Worm (Caenorhabditis elegans) whole organism, young adult: ENCODE data around the gene rbm-17.

Experiments
- B0019.2 ChIP-seq: fragments of 200-800 bp; sonication (Bioruptor generic); conservative IDR thresholded peaks from 2 replicates; pipeline ENCODE4 v1.3.6; 2022; ENCODE audit warnings: missing genetic modification reagents, missing genetic modification characterization, missing compliant biosample characterization
- B0035.1 ChIP-seq: sonication (generic microtip); optimal IDR thresholded peaks from 2 replicates; lab custom pipeline; 2016; ENCODE audit warnings: missing genetic modification characterization, mild to moderate bottlenecking, missing compliant biosample characterization, missing genotype, missing genetic modification reagents
- B0261.1 ChIP-seq: sonication (generic microtip); optimal IDR thresholded peaks from 2 replicates; lab custom pipeline; 2016; ENCODE audit warnings: mild to moderate bottlenecking, missing genetic modification characterization, moderate library complexity, missing compliant biosample characterization
- C06A6.2 ChIP-seq: fragments of 200-800 bp; sonication (Bioruptor generic); conservative IDR thresholded peaks from 2 replicates; pipeline ENCODE4 v1.3.6; 2022; ENCODE audit warnings: missing genetic modification characterization, missing compliant biosample characterization
- C17E4.6 ChIP-seq: fragments of 200-800 bp; sonication (Bioruptor generic); IDR thresholded peaks from 2 replicates; pipeline ENCODE4 v1.3.6; 2022; ENCODE audit warnings: missing genetic modification reagents, missing genetic modification characterization, missing compliant biosample characterization
- F37B4.10 ChIP-seq: fragments of 200-800 bp; sonication (Bioruptor generic); IDR thresholded peaks from 2 replicates; pipeline ENCODE4 v1.3.6; 2022; ENCODE audit warnings: missing genetic modification characterization, missing compliant biosample characterization
- F39B2.1 ChIP-seq: fragments of 200-800 bp; sonication (Bioruptor generic); IDR thresholded peaks from 2 replicates; pipeline ENCODE4 v1.3.6; 2022; ENCODE audit warnings: missing genetic modification reagents, missing genetic modification characterization, missing compliant biosample characterization
- F55B11.4 ChIP-seq: sonication (generic microtip); optimal IDR thresholded peaks from 2 replicates; lab custom pipeline; 2016; ENCODE audit warnings: missing compliant biosample characterization, missing genetic modification characterization, borderline replicate concordance; ENCODE audit not compliant: insufficient read depth
- F57C9.4 ChIP-seq: sonication (generic microtip); optimal IDR thresholded peaks from 2 replicates; lab custom pipeline; 2017; ENCODE audit warnings: mild to moderate bottlenecking, missing genetic modification characterization, missing compliant biosample characterization
- T26A5.8 ChIP-seq: sonication (generic microtip); optimal IDR thresholded peaks from 2 replicates; lab custom pipeline; 2016; ENCODE audit warnings: missing genetic modification characterization, missing compliant biosample characterization
- Y53F4B.3 ChIP-seq: fragments of 200-800 bp; sonication (Bioruptor generic); IDR thresholded peaks from 2 replicates; pipeline ENCODE4 v1.3.6; 2022; ENCODE audit warnings: missing genetic modification reagents, missing genetic modification characterization, missing compliant biosample characterization
- Y67H2A.10 ChIP-seq: fragments of 200-800 bp; sonication (Bioruptor generic); conservative IDR thresholded peaks from 2 replicates; pipeline ENCODE4 v1.3.6; 2022; ENCODE audit warnings: missing genetic modification reagents, missing genetic modification characterization, missing compliant biosample characterization
- Y79H2A.3 ChIP-seq: fragments of 200-800 bp; sonication (Bioruptor generic); conservative IDR thresholded peaks from 2 replicates; pipeline ENCODE4 v1.3.6; 2022; ENCODE audit warnings: missing genetic modification reagents, missing genetic modification characterization, missing compliant biosample characterization
- aptf-3 ChIP-seq: fragments of 200-800 bp; sonication (Bioruptor generic); IDR thresholded peaks from 2 replicates; pipeline ENCODE4 v1.3.6; 2022; ENCODE audit warnings: missing genetic modification characterization, missing compliant biosample characterization
- cebp-1 ChIP-seq, 2 experiments: fragments of 200-800 bp in 1 of 2; sonication (Bioruptor generic) in 1 of 2; sonication (generic microtip) in 1 of 2; IDR thresholded peaks in 1 of 2; optimal IDR thresholded peaks in 1 of 2; 2 replicates each; pipeline versions ENCODE4 v1.3.6 to Lab custom; 2017 to 2022; ENCODE audit warnings: missing compliant biosample characterization in 2 of 2, missing genetic modification characterization in 2 of 2, mild to moderate bottlenecking in 1 of 2, missing genetic modification reagents in 1 of 2, moderate library complexity in 1 of 2
- ceh-100 ChIP-seq: fragments of 200-800 bp; sonication (Bioruptor generic); IDR thresholded peaks from 2 replicates; pipeline ENCODE4 v1.3.6; 2022; ENCODE audit warnings: missing genetic modification reagents, missing genetic modification characterization, missing compliant biosample characterization
- ceh-58 ChIP-seq: fragments of 200-800 bp; sonication (Bioruptor generic); IDR thresholded peaks from 2 replicates; pipeline ENCODE4 v1.3.6; 2022; ENCODE audit warnings: missing genetic modification characterization, missing compliant biosample characterization
- chd-7 ChIP-seq: sonication (generic microtip); optimal IDR thresholded peaks from 2 replicates; lab custom pipeline; 2016; ENCODE audit warnings: mild to moderate bottlenecking, missing genetic modification characterization, moderate library complexity, missing compliant biosample characterization
- die-1 ChIP-seq: sonication (generic microtip); optimal IDR thresholded peaks from 2 replicates; lab custom pipeline; 2016; ENCODE audit warnings: missing genotype, mild to moderate bottlenecking, missing genetic modification characterization, missing compliant biosample characterization
- dpff-1 ChIP-seq: sonication (generic microtip); optimal IDR thresholded peaks from 2 replicates; lab custom pipeline; 2017; ENCODE audit warnings: mild to moderate bottlenecking, missing genetic modification characterization, missing compliant biosample characterization
- egl-44 ChIP-seq: fragments of 200-800 bp; sonication (Bioruptor generic); IDR thresholded peaks from 2 replicates; pipeline ENCODE4 v1.3.6; 2022; ENCODE audit warnings: missing genetic modification reagents, missing genetic modification characterization, missing compliant biosample characterization
- egrh-3 ChIP-seq: fragments of 200-800 bp; sonication (Bioruptor generic); IDR thresholded peaks from 2 replicates; pipeline ENCODE4 v1.3.6; 2022; ENCODE audit warnings: missing genetic modification reagents, missing genetic modification characterization, missing compliant biosample characterization
- gei-17 ChIP-seq: fragments of 200-800 bp; sonication (Bioruptor generic); optimal IDR thresholded peaks from 2 replicates; lab custom pipeline; 2018; ENCODE audit warnings: mild to moderate bottlenecking, missing genetic modification characterization, missing compliant biosample characterization
- lag-1 ChIP-seq: fragments of 200-800 bp; sonication (Bioruptor generic); IDR thresholded peaks from 2 replicates; pipeline ENCODE4 v1.3.6; 2022; ENCODE audit warnings: missing genetic modification reagents, missing genetic modification characterization, missing compliant biosample characterization
- lin-26 ChIP-seq: fragments of 200-800 bp; sonication (Bioruptor generic); IDR thresholded peaks from 2 replicates; pipeline ENCODE4 v1.3.6; 2022; ENCODE audit warnings: missing genetic modification reagents, missing genetic modification characterization, missing compliant biosample characterization
- lin-40 ChIP-seq: sonication (generic microtip); optimal IDR thresholded peaks from 2 replicates; lab custom pipeline; 2016; ENCODE audit warnings: missing genetic modification characterization, mild to moderate bottlenecking, missing compliant biosample characterization, missing genotype, missing genetic modification reagents
- lsl-1 ChIP-seq: fragments of 200-800 bp; sonication (Bioruptor generic); optimal IDR thresholded peaks from 2 replicates; lab custom pipeline; 2018; ENCODE audit warnings: mild to moderate bottlenecking, missing genetic modification characterization, moderate library complexity, missing compliant biosample characterization
- lsy-27 ChIP-seq: sonication (generic microtip); optimal IDR thresholded peaks from 2 replicates; lab custom pipeline; 2017; ENCODE audit warnings: missing genetic modification characterization, mild to moderate bottlenecking, missing compliant biosample characterization, antibody characterized with exemption, missing genotype, borderline replicate concordance; ENCODE audit not compliant: insufficient read depth
- mes-4 ChIP-seq: sonication (generic microtip); optimal IDR thresholded peaks from 2 replicates; lab custom pipeline; 2016; ENCODE audit warnings: missing genotype, missing genetic modification characterization, missing compliant biosample characterization
- mxl-1 ChIP-seq: sonication (generic microtip); optimal IDR thresholded peaks from 2 replicates; lab custom pipeline; 2016; ENCODE audit warnings: missing genetic modification characterization, missing compliant biosample characterization
- nfya-1 ChIP-seq: sonication (generic microtip); optimal IDR thresholded peaks from 2 replicates; lab custom pipeline; 2017; ENCODE audit warnings: antibody characterized with exemption, missing compliant biosample characterization, missing genetic modification characterization, borderline replicate concordance; ENCODE audit not compliant: insufficient read depth
- nfya-2 ChIP-seq: fragments of 200-800 bp; sonication (Bioruptor generic); IDR thresholded peaks from 2 replicates; pipeline ENCODE4 v1.3.6; 2022; ENCODE audit warnings: missing genetic modification reagents, missing genetic modification characterization, missing compliant biosample characterization
- nhr-120 ChIP-seq: fragments of 200-800 bp; sonication (Bioruptor generic); IDR thresholded peaks from 2 replicates; pipeline ENCODE4 v1.3.6; 2022; ENCODE audit warnings: missing genetic modification characterization, missing compliant biosample characterization
- nhr-90 ChIP-seq: sonication (generic microtip); optimal IDR thresholded peaks from 2 replicates; lab custom pipeline; 2016; ENCODE audit warnings: missing genotype, mild to moderate bottlenecking, missing genetic modification characterization, missing compliant biosample characterization
- pha-4 ChIP-seq: fragments of 150-350 bp; sonication (generic microtip); optimal IDR thresholded peaks from 2 replicates; lab custom pipeline; 2014; ENCODE audit warnings: missing biosample characterization, missing genetic modification reagents, missing genetic modification characterization
- sea-2 ChIP-seq: fragments of 200-800 bp; sonication (Bioruptor generic); IDR thresholded peaks from 2 replicates; pipeline ENCODE4 v1.3.6; 2022; ENCODE audit warnings: missing genetic modification characterization, missing compliant biosample characterization
- snpc-1.3 ChIP-seq: sonication (generic microtip); optimal IDR thresholded peaks from 2 replicates; lab custom pipeline; 2017; ENCODE audit warnings: missing genetic modification characterization, mild to moderate bottlenecking, missing compliant biosample characterization, antibody characterized with exemption, moderate library complexity, missing genotype, missing genetic modification reagents; ENCODE audit not compliant: insufficient read depth
- snpc-4 ChIP-seq, 5 experiments: fragments of 150-350 bp in 1 of 5; sonication (generic microtip) in 4 of 5; optimal IDR thresholded peaks; 2 replicates each; lab custom pipeline; 2014 to 2018; ENCODE audit warnings: missing genetic modification characterization in 5 of 5, missing biosample characterization in 3 of 5, antibody characterized with exemption in 2 of 5, mild to moderate bottlenecking in 2 of 5, missing compliant biosample characterization in 2 of 5, missing genotype in 2 of 5, moderate library complexity in 2 of 5, missing genetic modification reagents in 1 of 5
- somi-1 ChIP-seq: fragments of 200-800 bp; sonication (Bioruptor generic); optimal IDR thresholded peaks from 2 replicates; lab custom pipeline; 2018; ENCODE audit warnings: mild to moderate bottlenecking, missing genetic modification characterization, missing compliant biosample characterization
- tbp1 ChIP-seq: fragments of 200-800 bp; sonication (Bioruptor generic); optimal IDR thresholded peaks from 2 replicates; lab custom pipeline; 2018; ENCODE audit warnings: mild to moderate bottlenecking, missing genetic modification characterization, missing compliant biosample characterization
- unc-130 ChIP-seq: sonication (generic microtip); optimal IDR thresholded peaks from 2 replicates; lab custom pipeline; 2016; ENCODE audit warnings: missing genetic modification reagents, missing genetic modification characterization, missing compliant biosample characterization
- xnd-1 ChIP-seq: sonication (generic microtip); optimal IDR thresholded peaks from 2 replicates; lab custom pipeline; 2016; ENCODE audit warnings: missing genotype, missing genetic modification reagents, missing genetic modification characterization, missing compliant biosample characterization
- ztf-25 ChIP-seq: fragments of 200-800 bp; sonication (Bioruptor generic); IDR thresholded peaks from 2 replicates; pipeline ENCODE4 v1.3.6; 2022; ENCODE audit warnings: missing genetic modification reagents, missing genetic modification characterization, missing compliant biosample characterization
- ztf-3 ChIP-seq: fragments of 200-800 bp; sonication (Bioruptor generic); optimal IDR thresholded peaks from 2 replicates; lab custom pipeline; 2018; ENCODE audit warnings: mild to moderate bottlenecking, missing genetic modification characterization, missing compliant biosample characterization

Gene rbm-17

DNA sequence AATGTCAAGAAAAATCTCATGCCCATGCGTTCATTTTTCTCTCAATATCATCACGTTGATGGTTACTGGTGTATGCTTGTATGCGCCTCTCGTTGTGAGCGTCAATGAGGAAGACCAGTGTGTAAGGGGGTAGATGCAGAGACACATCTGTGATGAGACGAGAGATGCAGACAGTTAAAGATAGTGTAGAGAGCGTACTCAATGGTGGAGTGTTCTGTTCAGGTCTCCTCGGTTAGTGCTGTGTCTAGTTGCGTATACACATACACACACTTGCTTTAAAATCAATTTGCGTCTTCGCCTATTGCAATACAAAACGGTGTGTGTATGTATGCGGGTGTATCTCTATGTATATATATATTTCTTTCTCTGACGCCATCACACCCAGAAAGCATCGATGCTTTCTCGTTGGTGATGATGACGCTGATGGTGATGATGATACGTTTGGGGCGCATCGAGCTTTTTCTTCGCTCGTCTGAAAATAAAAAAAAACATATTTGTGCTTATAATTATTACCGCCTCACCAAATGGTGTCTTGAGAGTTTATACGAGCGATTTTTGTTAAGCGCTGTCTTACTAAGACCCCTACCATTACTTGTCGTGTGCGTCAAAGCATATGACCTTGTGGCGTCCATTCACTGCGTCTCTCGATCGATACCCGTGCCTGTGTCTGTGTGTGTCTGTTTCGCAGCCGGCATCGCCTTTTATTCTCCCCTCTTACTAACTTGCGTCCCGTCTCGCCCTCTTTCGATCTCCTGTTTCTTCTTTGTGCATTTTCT, 44.5 kb upstream of the rbm-17 start, which contains the start of gene F40F11.3 (continued):
- TF ChIP-seq cebp-1 (GFP tag; IDR thresholded peaks at IDR 0.05; lab: Robert Waterston, UW), result peak; percentile 7; the same call in 1 of the 2 replicates
- TF ChIP-seq cebp-1 (tag; optimal IDR thresholded peaks at IDR 0.05; lab: Kevin White, UChicago), result peak; percentile 77
- peak; percentile 14 for TF ChIP-seq chd-7 (tag; lab: Kevin White, UChicago)
- peak; percentile 13 for TF ChIP-seq nhr-90
- TF ChIP-seq somi-1 (GFP tag; lab: Kevin White, UChicago), result peak; percentile 16
- TF ChIP-seq die-1, result peak; percentile 54
- no peak for TF ChIP-seq aptf-3
- TF ChIP-seq lin-40 (tag; lab: Kevin White, UChicago), result peak; percentile 83
- TF ChIP-seq unc-130 (GFP tag; lab: Kevin White, UChicago), result no peak
- no peak for TF ChIP-seq ztf-3 (GFP tag; lab: Kevin White, UChicago)
- no peak for TF ChIP-seq mes-4 (tag; lab: Kevin White, UChicago)
- TF ChIP-seq egl-44 (GFP tag; lab: Robert Waterston, UW), result peak; percentile 64; the same call in 1 of the 2 replicates
- no peak for TF ChIP-seq dpff-1 (tag; lab: Kevin White, UChicago)
- no peak for TF ChIP-seq Y79H2A.3
- TF ChIP-seq C17E4.6, result no peak
- TF ChIP-seq snpc-1.3 (tag; lab: Kevin White, UChicago), result no peak

DNA sequence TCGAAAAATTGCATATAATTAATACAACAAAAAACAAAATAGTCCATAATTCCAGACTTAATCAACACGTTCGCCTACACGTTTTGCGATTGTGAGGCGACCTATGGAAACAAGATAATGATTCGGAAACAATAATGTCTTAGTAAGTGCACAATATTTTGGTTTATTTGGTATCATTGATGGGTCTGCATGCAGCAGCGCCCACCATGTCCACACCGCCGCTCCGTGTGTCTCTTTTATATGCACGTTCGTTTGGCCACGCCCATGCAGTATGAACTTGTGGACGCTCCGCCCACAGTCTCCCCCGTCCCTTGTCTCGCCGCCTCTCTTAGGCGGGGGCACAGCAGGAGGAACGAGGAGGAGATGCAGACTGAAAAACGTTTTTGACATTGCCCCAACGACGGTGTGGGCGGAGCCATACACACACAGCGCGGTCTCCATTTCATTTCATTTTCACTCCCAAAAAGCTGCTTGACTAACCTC, 43.9 kb upstream of the rbm-17 start, which contains the start of gene mig-38:
Gene mig-38, plus strand, starts transcription at position 54 of the 483 bp plus-strand sequence.
- TF ChIP-seq pha-4 (tag; lab: Kevin White, UChicago) (no peak), lag-1 (no peak), xnd-1 (tag; lab: Kevin White, UChicago) (no peak), B0035.1 (tag; lab: Kevin White, UChicago) (no peak), nhr-90 (no peak), F57C9.4 (tag; lab: Kevin White, UChicago) (no peak), egl-44 (GFP tag; lab: Robert Waterston, UW) (no peak), lsl-1 (GFP tag; lab: Kevin White, UChicago) (no peak), nfya-2 (GFP tag; lab: Robert Waterston, UW) (no peak), ztf-25 (no peak), Y67H2A.10 (GFP tag; lab: Robert Waterston, UW) (no peak), nhr-120 (no peak), tbp1 (GFP tag; lab: Kevin White, UChicago) (peak; percentile 10), ceh-58 (GFP tag; lab: Robert Waterston, UW) (no peak), ceh-100 (GFP tag; lab: Robert Waterston, UW) (no peak), C06A6.2 (GFP tag; lab: Robert Waterston, UW) (no peak), nfya-1 (tag; lab: Kevin White, UChicago) (no peak), snpc-4 (GFP tag; optimal IDR thresholded peaks at IDR 0.05; lab: Kevin White, UChicago) (no peak), snpc-4 (tag; optimal IDR thresholded peaks at IDR 0.05; lab: Kevin White, UChicago) (peak in 1 of 4 experiments; percentile 4), gei-17 (GFP tag; lab: Kevin White, UChicago) (peak; percentile 32), B0019.2 (GFP tag; lab: Robert Waterston, UW) (no peak), F55B11.4 (tag; lab: Kevin White, UChicago) (no peak), T26A5.8 (no peak), mes-4 (tag; lab: Kevin White, UChicago) (no peak), lin-26 (GFP tag; lab: Robert Waterston, UW) (no peak), Y53F4B.3 (no peak), sea-2 (no peak), mxl-1 (tag; lab: Kevin White, UChicago) (no peak), C17E4.6 (0 out of 2 replicates have a peak, but pooled peaks have one; percentile 20), egrh-3 (GFP tag; lab: Robert Waterston, UW) (no peak), dpff-1 (tag; lab: Kevin White, UChicago) (no peak), lsy-27 (tag; lab: Kevin White, UChicago) (no peak), B0261.1 (no peak), F37B4.10 (GFP tag; lab: Robert Waterston, UW) (no peak), F39B2.1 (GFP tag; lab: Robert Waterston, UW) (no peak)
